Worm (Caenorhabditis elegans) whole organism, L4 larva: ENCODE results near the gene rgs-7.
A peak's percentile ranks its signal among the peaks of the same experiment; 100 is the strongest.

Experiments
- D1046.2 ChIP-seq: fragments of 200-800 bp; sonication (Bioruptor generic); IDR thresholded peaks from 2 replicates; pipeline ENCODE4 v1.3.6; 2022; ENCODE audit warnings: missing genetic modification characterization, missing compliant biosample characterization
- F37D6.2 ChIP-seq: sonication (generic microtip); optimal IDR thresholded peaks from 2 replicates; lab custom pipeline; 2016; ENCODE audit warnings: mild to moderate bottlenecking, missing genetic modification characterization, missing compliant biosample characterization
- T20F7.1 ChIP-seq: fragments of 200-800 bp; sonication (Bioruptor generic); optimal IDR thresholded peaks from 2 replicates; lab custom pipeline; 2018; ENCODE audit warnings: mild to moderate bottlenecking, missing genetic modification characterization, missing compliant biosample characterization
- Y105C5A.15 ChIP-seq: fragments of 200-800 bp; sonication (Bioruptor generic); IDR thresholded peaks from 2 replicates; pipeline ENCODE4 v1.3.6; 2022; ENCODE audit warnings: missing genetic modification characterization, missing compliant biosample characterization
- Y5F2A.4 ChIP-seq: fragments of 200-800 bp; sonication (Bioruptor generic); optimal IDR thresholded peaks from 2 replicates; lab custom pipeline; 2018; ENCODE audit warnings: mild to moderate bottlenecking, missing genetic modification characterization, missing compliant biosample characterization
- ZK546.5 ChIP-seq, 2 experiments: sonication (generic microtip); optimal IDR thresholded peaks; 2 replicates each; lab custom pipeline; 2017; ENCODE audit warnings: missing biosample characterization in 2 of 2, missing genetic modification characterization in 2 of 2
- arid-1 ChIP-seq: fragments of 200-800 bp; sonication (Bioruptor generic); conservative IDR thresholded peaks from 2 replicates; pipeline ENCODE4 v1.3.6; 2022; ENCODE audit warnings: missing genetic modification reagents, missing genetic modification characterization, missing compliant biosample characterization
- ceh-28 ChIP-seq: fragments of 150-350 bp; optimal IDR thresholded peaks from 2 replicates; lab custom pipeline; 2014; ENCODE audit warnings: missing biosample characterization, missing genetic modification reagents, missing genetic modification characterization
- ceh-32 ChIP-seq: sonication (generic microtip); optimal IDR thresholded peaks from 2 replicates; lab custom pipeline; 2016; ENCODE audit warnings: mild to moderate bottlenecking, missing genetic modification characterization, missing compliant biosample characterization; ENCODE audit not compliant: poor library complexity
- ceh-82 ChIP-seq: sonication (generic microtip); optimal IDR thresholded peaks from 2 replicates; lab custom pipeline; 2017; ENCODE audit warnings: missing biosample characterization, missing genetic modification characterization
- ctbp-1 ChIP-seq: fragments of 200-800 bp; sonication (Bioruptor generic); IDR thresholded peaks from 2 replicates; pipeline ENCODE4 v1.3.6; 2022; ENCODE audit warnings: missing genetic modification reagents, missing genetic modification characterization, missing compliant biosample characterization
- daf-12 ChIP-seq: fragments of 150-350 bp; optimal IDR thresholded peaks from 2 replicates; lab custom pipeline; 2014; ENCODE audit warnings: missing biosample characterization, missing genetic modification reagents, missing genetic modification characterization
- daf-16 ChIP-seq, 3 experiments: sonication (generic microtip); optimal IDR thresholded peaks; 2 replicates each; lab custom pipeline; 2016 to 2017; ENCODE audit warnings: missing genetic modification characterization in 3 of 3, missing genetic modification reagents in 3 of 3, mild to moderate bottlenecking in 2 of 3, missing compliant biosample characterization in 2 of 3, missing biosample characterization in 1 of 3, moderate library complexity in 1 of 3
- dmd-6 ChIP-seq: fragments of 200-800 bp; sonication (Bioruptor generic); IDR thresholded peaks from 2 replicates; pipeline ENCODE4 v1.3.6; 2022; ENCODE audit warnings: missing genetic modification reagents, missing genetic modification characterization, missing compliant biosample characterization
- duxl-1 ChIP-seq: sonication (generic microtip); optimal IDR thresholded peaks from 2 replicates; lab custom pipeline; 2016; ENCODE audit warnings: mild to moderate bottlenecking, missing genetic modification characterization, moderate library complexity, missing compliant biosample characterization; ENCODE audit not compliant: poor library complexity
- dve-1 ChIP-seq: sonication (generic microtip); optimal IDR thresholded peaks from 2 replicates; lab custom pipeline; 2017; ENCODE audit warnings: antibody characterized with exemption, mild to moderate bottlenecking, missing genetic modification characterization, missing compliant biosample characterization; ENCODE audit not compliant: insufficient read depth
- egl-43 ChIP-seq: fragments of 200-800 bp; sonication (Bioruptor generic); IDR thresholded peaks from 2 replicates; pipeline ENCODE4 v1.3.6; 2022; ENCODE audit warnings: missing genetic modification reagents, missing genetic modification characterization, missing compliant biosample characterization
- hlh-30 ChIP-seq: sonication (generic microtip); optimal IDR thresholded peaks from 2 replicates; lab custom pipeline; 2017; ENCODE audit warnings: antibody characterized with exemption, mild to moderate bottlenecking, missing genetic modification characterization, missing compliant biosample characterization; ENCODE audit not compliant: insufficient read depth
- hmg-1.1 ChIP-seq: fragments of 200-800 bp; sonication (Bioruptor generic); IDR thresholded peaks from 2 replicates; pipeline ENCODE4 v1.3.6; 2022; ENCODE audit warnings: missing genetic modification reagents, missing genetic modification characterization, missing compliant biosample characterization
- lin-1 ChIP-seq: fragments of 200-800 bp; sonication (Bioruptor generic); IDR thresholded peaks from 2 replicates; pipeline ENCODE4 v1.3.6; 2022; ENCODE audit warnings: missing genetic modification reagents, missing genetic modification characterization, missing compliant biosample characterization
- lin-13 ChIP-seq: fragments of 150-350 bp; optimal IDR thresholded peaks from 2 replicates; lab custom pipeline; 2014; ENCODE audit warnings: missing biosample characterization, missing genetic modification reagents, missing genetic modification characterization
- lin-29 ChIP-seq: fragments of 200-800 bp; sonication (Bioruptor generic); IDR thresholded peaks from 2 replicates; pipeline ENCODE4 v1.3.6; 2022; ENCODE audit warnings: missing genetic modification reagents, missing genetic modification characterization, missing compliant biosample characterization
- lir-3 ChIP-seq: sonication (generic microtip); optimal IDR thresholded peaks from 2 replicates; lab custom pipeline; 2016; ENCODE audit warnings: mild to moderate bottlenecking, missing genetic modification characterization, missing compliant biosample characterization
- madf-9 ChIP-seq: fragments of 200-800 bp; sonication (Bioruptor generic); conservative IDR thresholded peaks from 2 replicates; pipeline ENCODE4 v1.3.6; 2022; ENCODE audit warnings: missing genetic modification reagents, missing genetic modification characterization, missing compliant biosample characterization
- mep-1 ChIP-seq: fragments of 150-350 bp; sonication (generic microtip); optimal IDR thresholded peaks from 3 replicates; lab custom pipeline; 2014; ENCODE audit warnings: missing biosample characterization, missing genetic modification characterization
- mes-2 ChIP-seq: sonication (generic microtip); optimal IDR thresholded peaks from 2 replicates; lab custom pipeline; 2016; ENCODE audit warnings: missing genotype, mild to moderate bottlenecking, missing genetic modification characterization, missing compliant biosample characterization; ENCODE audit not compliant: poor library complexity, severe bottlenecking
- nhr-102 ChIP-seq: sonication (generic microtip); optimal IDR thresholded peaks from 2 replicates; lab custom pipeline; 2016; ENCODE audit warnings: mild to moderate bottlenecking, missing genetic modification characterization, moderate library complexity, missing compliant biosample characterization
- nhr-11 ChIP-seq: fragments of 150-350 bp; optimal IDR thresholded peaks from 2 replicates; lab custom pipeline; 2014; ENCODE audit warnings: missing biosample characterization, missing genetic modification characterization
- nhr-25 ChIP-seq: sonication (generic microtip); optimal IDR thresholded peaks from 2 replicates; lab custom pipeline; 2017; ENCODE audit warnings: missing genetic modification characterization, mild to moderate bottlenecking, missing compliant biosample characterization, antibody characterized with exemption, moderate library complexity, borderline replicate concordance; ENCODE audit not compliant: insufficient read depth
- nhr-28 ChIP-seq: fragments of 150-350 bp; optimal IDR thresholded peaks from 2 replicates; lab custom pipeline; 2014; ENCODE audit warnings: missing biosample characterization, missing genetic modification characterization
- nhr-42 ChIP-seq: fragments of 200-800 bp; sonication (Bioruptor generic); IDR thresholded peaks from 2 replicates; pipeline ENCODE4 v1.3.6; 2022; ENCODE audit warnings: missing genetic modification characterization, missing compliant biosample characterization
- nhr-48 ChIP-seq: sonication (generic microtip); optimal IDR thresholded peaks from 2 replicates; lab custom pipeline; 2016; ENCODE audit warnings: mild to moderate bottlenecking, missing genetic modification characterization, missing compliant biosample characterization
- nhr-77 ChIP-seq: fragments of 150-350 bp; optimal IDR thresholded peaks from 2 replicates; lab custom pipeline; 2014; ENCODE audit warnings: missing biosample characterization, missing genetic modification characterization
- pha-4 ChIP-seq, 2 experiments: fragments of 150-350 bp in 1 of 2; fragments of 200-800 bp in 1 of 2; sonication (Bioruptor generic) in 1 of 2; IDR thresholded peaks in 1 of 2; optimal IDR thresholded peaks in 1 of 2; 2 replicates each; pipeline versions ENCODE4 v1.3.6 to Lab custom; 2014 to 2022; ENCODE audit warnings: missing genetic modification characterization in 2 of 2, missing genetic modification reagents in 2 of 2, missing biosample characterization in 1 of 2, missing compliant biosample characterization in 1 of 2
- pqm-1 ChIP-seq: sonication (generic microtip); optimal IDR thresholded peaks from 2 replicates; lab custom pipeline; 2017; ENCODE audit warnings: missing biosample characterization, missing genetic modification characterization
- rbr-2 ChIP-seq: sonication (generic microtip); optimal IDR thresholded peaks from 2 replicates; lab custom pipeline; 2016; ENCODE audit warnings: missing genotype, missing genetic modification characterization, missing compliant biosample characterization
- saeg-2 ChIP-seq: fragments of 200-800 bp; sonication (Bioruptor generic); IDR thresholded peaks from 2 replicates; pipeline ENCODE4 v1.3.6; 2022; ENCODE audit warnings: missing genetic modification reagents, missing genetic modification characterization, missing compliant biosample characterization
- sdz-12 ChIP-seq: fragments of 200-800 bp; sonication (Bioruptor generic); optimal IDR thresholded peaks from 2 replicates; lab custom pipeline; 2018; ENCODE audit warnings: mild to moderate bottlenecking, missing genetic modification characterization, missing compliant biosample characterization
- spr-1 ChIP-seq: sonication (generic microtip); optimal IDR thresholded peaks from 2 replicates; lab custom pipeline; 2016; ENCODE audit warnings: mild to moderate bottlenecking, missing genetic modification characterization, missing compliant biosample characterization
- tag-97 ChIP-seq: fragments of 200-800 bp; sonication (Bioruptor generic); IDR thresholded peaks from 2 replicates; pipeline ENCODE4 v1.3.6; 2022; ENCODE audit warnings: missing genetic modification characterization, missing compliant biosample characterization
- unc-39 ChIP-seq: sonication (generic microtip); optimal IDR thresholded peaks from 2 replicates; lab custom pipeline; 2017; ENCODE audit warnings: missing biosample characterization, missing genetic modification characterization
- unc-62 ChIP-seq, 3 experiments: fragments of 150-350 bp in 1 of 3; sonication (generic microtip); optimal IDR thresholded peaks in 2 of 3; peaks in 1 of 3; 1 replicate in 1 of 3; 2 replicates in 2 of 3; lab custom pipeline; 2014 to 2017; ENCODE audit warnings: missing biosample characterization in 3 of 3, missing genetic modification characterization in 3 of 3, missing genetic modification reagents in 3 of 3, missing genotype in 1 of 3
- zip-2 ChIP-seq: fragments of 150-350 bp; optimal IDR thresholded peaks from 2 replicates; lab custom pipeline; 2014; ENCODE audit warnings: missing biosample characterization, missing genetic modification characterization
- ztf-11 ChIP-seq: fragments of 150-350 bp; optimal IDR thresholded peaks from 2 replicates; lab custom pipeline; 2014; ENCODE audit warnings: missing biosample characterization, missing genetic modification characterization
- ztf-7 ChIP-seq: fragments of 150-350 bp; optimal IDR thresholded peaks from 2 replicates; lab custom pipeline; 2014; ENCODE audit warnings: missing biosample characterization, missing genetic modification characterization

The rgs-7 gene

DNA sequence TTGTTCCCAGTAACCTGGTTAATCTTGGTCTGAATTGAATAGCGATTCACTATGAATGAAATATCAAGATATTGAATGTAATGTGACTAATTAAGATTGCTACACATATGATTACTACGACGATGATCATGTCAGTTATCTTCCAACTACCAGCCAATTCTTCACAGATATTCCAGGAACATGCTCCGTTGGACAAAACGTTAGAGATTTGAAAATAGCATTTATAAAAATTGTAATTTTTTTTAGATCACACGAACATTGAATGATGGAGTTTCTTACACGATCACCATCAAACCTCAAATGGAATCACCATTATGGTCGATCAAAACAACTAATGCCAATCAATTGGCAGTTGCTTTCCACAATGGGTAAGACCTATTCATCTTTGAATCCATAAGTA lies 39.3 kb upstream of the rgs-7 start:
- TF ChIP-seq unc-62 (GFP tag; optimal IDR thresholded peaks at IDR 0.05 in 1 of 2; lab: Kevin White, UChicago) (peak in 1 of 2 experiments; percentile 93), unc-62 (tag; optimal IDR thresholded peaks at IDR 0.05; lab: Kevin White, UChicago) (no peak), Y5F2A.4 (no peak)

DNA sequence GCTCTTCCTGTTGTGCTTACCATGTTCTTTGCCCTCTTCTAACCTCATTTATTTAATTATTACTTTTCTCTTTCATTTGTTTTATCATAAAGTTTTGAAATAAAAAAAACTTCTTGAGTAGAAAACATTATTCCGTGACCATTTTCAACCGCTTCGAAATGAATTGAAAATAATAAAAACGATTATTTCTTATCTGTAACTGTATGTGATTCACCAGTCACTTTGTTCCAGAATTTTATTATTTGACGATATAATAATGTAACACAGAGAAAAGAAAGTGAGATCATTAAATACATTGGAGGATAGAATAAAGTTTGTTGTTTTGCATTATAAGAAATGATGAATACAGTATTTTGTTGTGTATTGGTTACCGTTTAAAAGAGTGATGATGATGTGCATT lies 37.3 kb upstream of the rgs-7 start:
- TF ChIP-seq unc-39 (tag; lab: Kevin White, UChicago) (no peak), nhr-77 (peak; percentile 46), dve-1 (peak; percentile 41), pqm-1 (tag; lab: Kevin White, UChicago) (peak; percentile 67), T20F7.1 (GFP tag; lab: Kevin White, UChicago) (peak; percentile 34), F37D6.2 (tag; lab: Kevin White, UChicago) (no peak), daf-12 (tag; lab: Kevin White, UChicago) (no peak), lin-1 (no peak), unc-62 (GFP tag; optimal IDR thresholded peaks at IDR 0.05 in 1 of 2; lab: Kevin White, UChicago) (peak in 1 of 2 experiments; percentile 79), unc-62 (tag; optimal IDR thresholded peaks at IDR 0.05; lab: Kevin White, UChicago) (no peak), rbr-2 (tag; lab: Kevin White, UChicago) (no peak), zip-2 (tag; lab: Kevin White, UChicago) (no peak), D1046.2 (no peak), daf-16 (GFP tag; optimal IDR thresholded peaks at IDR 0.05; lab: Kevin White, UChicago) (no peak), daf-16 (tag; optimal IDR thresholded peaks at IDR 0.05; lab: Kevin White, UChicago) (peak; percentile 64), ztf-11 (tag; lab: Kevin White, UChicago) (no peak), ZK546.5 (tag; optimal IDR thresholded peaks at IDR 0.05; lab: Kevin White, UChicago) (no peak), nhr-28 (tag; lab: Kevin White, UChicago) (peak; percentile 7), mep-1 (peak; percentile 35)

DNA sequence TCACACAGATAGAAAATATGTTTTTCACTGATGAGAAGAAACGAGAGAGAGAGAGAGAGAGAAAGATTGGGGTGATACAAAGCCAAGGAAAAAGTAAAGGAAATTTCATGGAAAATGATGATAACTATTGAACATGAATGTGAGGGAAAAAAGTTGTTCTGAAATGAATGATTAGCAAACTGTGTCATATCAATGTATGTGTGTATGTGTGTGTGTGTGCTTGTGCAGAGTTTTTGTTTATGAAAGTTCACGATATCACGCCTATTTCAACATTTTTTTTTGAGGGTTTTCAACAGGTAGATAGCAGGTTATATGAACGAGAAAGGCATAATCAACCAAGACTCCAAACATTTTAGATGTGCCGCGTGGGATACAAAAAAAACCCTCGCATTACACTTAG lies 35.8 kb upstream of the rgs-7 start:
- TF ChIP-seq madf-9 (no peak), lin-29 (GFP tag; lab: Robert Waterston, UW) (no peak), ztf-7 (tag; lab: Kevin White, UChicago) (no peak), ceh-82 (tag; lab: Kevin White, UChicago) (no peak), nhr-42 (GFP tag; lab: Robert Waterston, UW) (no peak), Y5F2A.4 (no peak), nhr-102 (tag; lab: Kevin White, UChicago) (no peak), nhr-11 (tag; lab: Kevin White, UChicago) (no peak), Y105C5A.15 (GFP tag; lab: Robert Waterston, UW) (no peak), lin-13 (no peak), tag-97 (GFP tag; lab: Robert Waterston, UW) (no peak), ceh-28 (tag; lab: Kevin White, UChicago) (no peak), nhr-25 (no peak), mes-2 (tag; lab: Kevin White, UChicago) (no peak), saeg-2 (GFP tag; lab: Robert Waterston, UW) (no peak), egl-43 (GFP tag; lab: Robert Waterston, UW) (no peak), zip-2 (tag; lab: Kevin White, UChicago) (no peak), dmd-6 (0 out of 2 replicates have a peak, but pooled peaks have one; percentile 10), ctbp-1 (no peak), nhr-48 (tag; lab: Kevin White, UChicago) (no peak), sdz-12 (GFP tag; lab: Kevin White, UChicago) (no peak), spr-1 (no peak), nhr-77 (no peak), pha-4 (GFP tag; IDR thresholded peaks at IDR 0.05; lab: Robert Waterston, UW) (no peak), pha-4 (tag; optimal IDR thresholded peaks at IDR 0.05; lab: Kevin White, UChicago) (no peak), arid-1 (GFP tag; lab: Robert Waterston, UW) (no peak), ceh-32 (no peak), hlh-30 (peak; percentile 16), duxl-1 (tag; lab: Kevin White, UChicago) (no peak), nhr-28 (tag; lab: Kevin White, UChicago) (peak; percentile 49), daf-16 (GFP tag; optimal IDR thresholded peaks at IDR 0.05; lab: Kevin White, UChicago) (no peak), daf-16 (tag; optimal IDR thresholded peaks at IDR 0.05; lab: Kevin White, UChicago) (peak; percentile 58), lir-3 (tag; lab: Kevin White, UChicago) (no peak), hmg-1.1 (no peak), dve-1 (peak; percentile 9)
